Fruit fly (Drosophila melanogaster) S2 (cell line): ENCODE results near the gene B-H2.

ENCODE experiments used
- CG8478 ChIP-seq: fragments of >200 bp; optimal IDR thresholded peaks from 2 replicates; lab custom pipeline; 2018
- CTCF ChIP-seq, 2 experiments: fragments of >200 bp; optimal IDR thresholded peaks; 2 replicates each; lab custom pipeline; 2018

- TF ChIP-seq CG8478 (lab: Kevin White, UChicago), result no peak
- no peak for TF ChIP-seq CTCF (optimal IDR thresholded peaks at IDR 0.05; lab: Kevin White, UChicago)
These were observed 16.4 kb downstream of the B-H2 start for dm6 chrX:17330678-17331261.
